Worm (Caenorhabditis elegans): ENCODE results near the gene F56B3.4.

The F56B3.4 gene

ce11 chrIV:813341-813740 is 19.3 kb upstream of the F56B3.4 start:
- TF ChIP-seq nhr-90 (tag; optimal IDR thresholded peaks at IDR 0.05; ENCODE audit: poor library complexity) (peak; percentile 46), unc-86 (tag; optimal IDR thresholded peaks at IDR 0.05) (peak; percentile 54), ceh-90 (tag; optimal IDR thresholded peaks at IDR 0.05) (peak; percentile 58), nhr-20 (tag; optimal IDR thresholded peaks at IDR 0.05) (peak; percentile 26), ceh-88 (GFP tag; IDR thresholded peaks at IDR 0.05) (peak; percentile 45; the same call in 1 of the 2 replicates), ztf-11 (tag; optimal IDR thresholded peaks at IDR 0.05) (peak in 1 of 2 experiments; percentile 12), lsy-2 (tag; optimal IDR thresholded peaks at IDR 0.05) (peak in 1 of 2 experiments; percentile 7), dsc-1 (tag; optimal IDR thresholded peaks at IDR 0.05) (peak; percentile 41), xbp-1 (tag; optimal IDR thresholded peaks at IDR 0.05) (peak; percentile 44), lin-15B (tag; optimal IDR thresholded peaks at IDR 0.05) (peak; percentile 11), nhr-85 (tag) (peak; percentile 63), nhr-47 (tag; optimal IDR thresholded peaks at IDR 0.05) (peak; percentile 75), dpl-1 (GFP tag; optimal IDR thresholded peaks at IDR 0.05) (peak in 2 of 3 experiments; percentile 46 to 52), elt-2 (tag; optimal IDR thresholded peaks at IDR 0.05) (peak; percentile 0), fkh-8 (tag; optimal IDR thresholded peaks at IDR 0.05) (peak; percentile 8), grh-1 (GFP tag; IDR thresholded peaks at IDR 0.05) (peak; percentile 43; the same call in 1 of the 2 replicates), lin-35 (GFP tag; optimal IDR thresholded peaks at IDR 0.05) (peak; percentile 24 to 48), tbx-2 (tag; optimal IDR thresholded peaks at IDR 0.05) (peak; percentile 53), mab-9 (GFP tag; IDR thresholded peaks at IDR 0.05) (peak; percentile 70; the same call in 1 of the 2 replicates), efl-1 (optimal IDR thresholded peaks at IDR 0.05) (peak; percentile 68 to 70), efl-1 (GFP tag; optimal IDR thresholded peaks at IDR 0.05 in 1 of 2) (peak; percentile 51 to 92), ceh-82 (tag; optimal IDR thresholded peaks at IDR 0.05) (peak; percentile 7 to 29 (median 22)), isw-1 (GFP tag; IDR thresholded peaks at IDR 0.05) (peak; percentile 79), nhr-71 (tag; optimal IDR thresholded peaks at IDR 0.05) (peak; percentile 70), unc-98 (GFP tag; IDR thresholded peaks at IDR 0.05) (peak; percentile 57), swsn-7 (tag; optimal IDR thresholded peaks at IDR 0.05) (peak; percentile 55), nhr-19 (GFP tag; conservative IDR thresholded peaks at IDR 0.05) (peak; percentile 50), snu-23 (GFP tag; optimal IDR thresholded peaks at IDR 0.05) (peak; percentile 60)

DNA sequence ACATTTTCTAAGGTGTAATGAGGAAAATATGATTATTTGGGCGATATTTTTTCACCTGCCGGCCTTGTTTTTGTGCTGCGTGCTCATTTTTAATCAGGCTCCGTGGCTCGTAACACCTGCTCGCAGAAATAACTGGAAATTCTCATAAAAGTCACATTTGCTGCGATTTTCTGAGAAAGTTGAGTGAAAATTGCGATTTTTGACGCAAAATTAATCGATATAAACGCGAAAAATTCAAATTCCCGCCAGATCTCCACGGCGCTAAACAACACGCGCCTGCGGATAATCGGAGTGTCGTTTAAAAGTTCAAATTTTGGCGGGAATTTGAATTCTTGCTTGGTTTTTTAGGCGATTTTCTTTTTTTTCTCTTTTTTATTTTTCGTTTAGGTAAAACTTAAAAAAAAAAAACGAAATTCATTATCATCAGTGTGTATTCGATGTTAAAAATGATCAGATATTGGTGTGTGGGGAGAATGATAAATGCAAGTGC is 13.0 kb upstream of the F56B3.4 start, which contains the start of gene Y55F3BL.6:
TSS of gene Y55F3BL.6 (minus strand) at position 51 of the 490 bp plus-strand sequence.
- TF ChIP-seq ceh-88 (GFP tag; IDR thresholded peaks at IDR 0.05) (no peak), fkh-4 (tag; optimal IDR thresholded peaks at IDR 0.05; ENCODE audit: borderline replicate concordance) (no peak), hlh-4 (tag; optimal IDR thresholded peaks at IDR 0.05) (peak; percentile 7), nhr-20 (tag; optimal IDR thresholded peaks at IDR 0.05) (no peak), pax-3 (tag; optimal IDR thresholded peaks at IDR 0.05) (no peak), lin-13 (GFP tag; optimal IDR thresholded peaks at IDR 0.05) (no peak), efl-1 (optimal IDR thresholded peaks at IDR 0.05) (no peak), efl-1 (GFP tag; optimal IDR thresholded peaks at IDR 0.05 in 1 of 2) (peak in 1 of 2 experiments; percentile 24), fkh-8 (tag; optimal IDR thresholded peaks at IDR 0.05) (peak; percentile 7), unc-98 (GFP tag; IDR thresholded peaks at IDR 0.05) (no peak), elt-2 (tag; optimal IDR thresholded peaks at IDR 0.05) (no peak), C04F5.9 (tag; optimal IDR thresholded peaks at IDR 0.05) (no peak), aha-1 (tag; optimal IDR thresholded peaks at IDR 0.05) (no peak), nhr-85 (tag) (peak; percentile 2)

DNA sequence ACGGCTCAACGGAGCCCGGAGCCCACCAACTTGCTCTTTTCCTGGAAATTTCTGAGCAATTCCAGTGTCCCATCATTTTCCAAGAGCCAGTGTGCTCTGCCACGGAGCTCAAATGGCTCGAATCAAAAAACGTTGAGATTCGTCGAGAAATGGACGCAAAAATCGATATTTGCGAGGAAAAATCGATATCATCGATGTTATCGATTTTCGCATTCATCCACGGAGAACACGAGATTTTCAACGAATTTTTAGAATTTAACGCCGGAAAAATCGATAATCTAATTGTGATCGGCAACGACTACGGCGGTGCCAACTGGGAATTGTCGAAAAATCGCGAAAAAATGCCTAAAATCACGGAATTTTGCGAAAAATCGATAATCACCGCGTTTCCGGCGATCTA is 11.6 kb upstream of the F56B3.4 start:
- TF ChIP-seq ceh-63 (GFP tag; optimal IDR thresholded peaks at IDR 0.05) (no peak), mep-1 (tag; optimal IDR thresholded peaks at IDR 0.05) (no peak), pqm-1 (tag; optimal IDR thresholded peaks at IDR 0.05) (no peak), nhr-76 (tag; optimal IDR thresholded peaks at IDR 0.05) (no peak), grh-1 (GFP tag; IDR thresholded peaks at IDR 0.05) (0 out of 2 replicates have a peak, but pooled peaks have one; percentile 9), efl-1 (optimal IDR thresholded peaks at IDR 0.05) (no peak), efl-1 (GFP tag; optimal IDR thresholded peaks at IDR 0.05 in 1 of 2) (peak in 1 of 2 experiments; percentile 10)
